Fruit fly (Drosophila melanogaster) whole organism, embryonic: Measurements from ENCODE around the gene dyw.

ENCODE experiments used
- ATbp ChIP-seq: fragments of 200-800 bp; sonication (Bioruptor generic); optimal IDR thresholded peaks from 2 replicates; lab custom pipeline; 2017; ENCODE audit warnings: missing biosample characterization, mild to moderate bottlenecking, missing genetic modification characterization, missing genetic modification reagents
- Asciz ChIP-seq: fragments of 200-800 bp; sonication (Bioruptor generic); optimal IDR thresholded peaks from 2 replicates; lab custom pipeline; 2017; ENCODE audit warnings: missing biosample characterization, mild to moderate bottlenecking, missing genetic modification characterization, missing genetic modification reagents
- Blimp-1 ChIP-seq: fragments of 200-800 bp; sonication (Bioruptor generic); optimal IDR thresholded peaks from 3 replicates; lab custom pipeline; 2018; ENCODE audit warnings: missing biosample characterization, missing genetic modification characterization, mild to moderate bottlenecking, moderate library complexity, missing genetic modification reagents
- CG12071 ChIP-seq: fragments of 200-800 bp; sonication (Bioruptor generic); optimal IDR thresholded peaks from 3 replicates; lab custom pipeline; 2018; ENCODE audit warnings: missing biosample characterization, mild to moderate bottlenecking, missing genetic modification characterization
- CG13894 ChIP-seq: fragments of 200-800 bp; sonication (Bioruptor generic); optimal IDR thresholded peaks from 3 replicates; lab custom pipeline; 2018; ENCODE audit warnings: missing biosample characterization, mild to moderate bottlenecking, missing genetic modification characterization, moderate library complexity
- CG15514 ChIP-seq: fragments of 200-800 bp; sonication (Bioruptor generic); optimal IDR thresholded peaks from 3 replicates; lab custom pipeline; 2017; ENCODE audit warnings: missing biosample characterization, missing genetic modification characterization, mild to moderate bottlenecking, moderate library complexity, missing genetic modification reagents
- CG16813 ChIP-seq: fragments of 200-800 bp; sonication (Bioruptor generic); IDR thresholded peaks from 3 replicates; pipeline ENCODE4 v1.3.6; 2022; ENCODE audit warnings: missing biosample characterization, missing genetic modification characterization; ENCODE audit not compliant: partially characterized antibody
- CG17361 ChIP-seq: fragments of 200-800 bp; sonication (Bioruptor generic); IDR thresholded peaks from 3 replicates; pipeline ENCODE4 v1.3.6; 2022; ENCODE audit warnings: missing biosample characterization, missing genetic modification characterization
- CG17568 ChIP-seq: fragments of 200-800 bp; sonication (Bioruptor generic); optimal IDR thresholded peaks from 2 replicates; lab custom pipeline; 2018; ENCODE audit warnings: missing biosample characterization, mild to moderate bottlenecking, missing genetic modification characterization, moderate library complexity
- CG17612 ChIP-seq: fragments of 200-800 bp; sonication (Bioruptor generic); IDR thresholded peaks from 2 replicates; pipeline ENCODE4 v1.3.6; 2022; ENCODE audit warnings: missing biosample characterization, missing genetic modification characterization
- CG18599 ChIP-seq: fragments of 200-800 bp; sonication (Bioruptor generic); optimal IDR thresholded peaks from 3 replicates; lab custom pipeline; 2017; ENCODE audit warnings: missing biosample characterization, missing genetic modification characterization, mild to moderate bottlenecking, moderate library complexity, missing genetic modification reagents
- CG4328 ChIP-seq: fragments of 200-800 bp; sonication (Bioruptor generic); optimal IDR thresholded peaks from 3 replicates; lab custom pipeline; 2017; ENCODE audit warnings: missing biosample characterization, missing genetic modification reagents, missing genetic modification characterization
- CG4360 ChIP-seq: fragments of 200-800 bp; sonication (Bioruptor generic); IDR thresholded peaks from 2 replicates; pipeline ENCODE4 v1.3.6; 2022; ENCODE audit warnings: missing biosample characterization, missing genetic modification characterization
- CG43689 ChIP-seq: fragments of 200-800 bp; sonication (Bioruptor generic); IDR thresholded peaks from 2 replicates; pipeline ENCODE4 v1.3.6; 2022; ENCODE audit warnings: missing biosample characterization, missing genetic modification characterization
- CG7786 ChIP-seq: fragments of 200-800 bp; sonication (Bioruptor generic); optimal IDR thresholded peaks from 2 replicates; lab custom pipeline; 2016; ENCODE audit warnings: missing biosample characterization, missing genetic modification characterization
- CG8281 ChIP-seq: fragments of 200-800 bp; sonication (Bioruptor generic); optimal IDR thresholded peaks from 2 replicates; lab custom pipeline; 2018; ENCODE audit warnings: missing biosample characterization, mild to moderate bottlenecking, missing genetic modification characterization, moderate library complexity
- CTCF ChIP-seq: fragments of 200-800 bp; sonication (Bioruptor generic); optimal IDR thresholded peaks from 2 replicates; lab custom pipeline; 2017; ENCODE audit warnings: missing biosample characterization, mild to moderate bottlenecking, missing genetic modification characterization, moderate library complexity
- E2f2 ChIP-seq: fragments of 200-800 bp; sonication (Bioruptor generic); IDR thresholded peaks from 2 replicates; pipeline ENCODE4 v1.3.6; 2022; ENCODE audit warnings: missing biosample characterization, missing genetic modification characterization
- Elba2 ChIP-seq: fragments of 200-800 bp; sonication (Bioruptor generic); optimal IDR thresholded peaks from 3 replicates; lab custom pipeline; 2016; ENCODE audit warnings: missing biosample characterization, missing genetic modification characterization
- Ets65A ChIP-seq: fragments of 200-800 bp; sonication (Bioruptor generic); peaks from one replicate; lab custom pipeline; 2016; ENCODE audit warnings: missing biosample characterization, missing genetic modification characterization
- GATAe ChIP-seq: fragments of 200-800 bp; sonication (Bioruptor generic); conservative IDR thresholded peaks from 2 replicates; pipeline ENCODE4 v1.3.6; 2022; ENCODE audit warnings: missing biosample characterization, missing genetic modification characterization
- Hey ChIP-seq: fragments of 200-800 bp; sonication (Bioruptor generic); optimal IDR thresholded peaks from 3 replicates; lab custom pipeline; 2018; ENCODE audit warnings: missing biosample characterization, mild to moderate bottlenecking, missing genetic modification characterization
- Sry-β ChIP-seq: fragments of 200-800 bp; sonication (Bioruptor generic); optimal IDR thresholded peaks from 2 replicates; lab custom pipeline; 2018; ENCODE audit warnings: missing biosample characterization, mild to moderate bottlenecking, missing genetic modification characterization, moderate library complexity
- Xrp1 ChIP-seq: fragments of 200-800 bp; sonication (Bioruptor generic); IDR thresholded peaks from 2 replicates; pipeline ENCODE4 v1.3.6; 2022; ENCODE audit warnings: missing biosample characterization, missing genetic modification characterization
- ac ChIP-seq: fragments of 200-800 bp; sonication (Bioruptor generic); optimal IDR thresholded peaks from 3 replicates; lab custom pipeline; 2017; ENCODE audit warnings: missing biosample characterization, mild to moderate bottlenecking, missing genetic modification characterization
- chinmo ChIP-seq: fragments of 200-800 bp; sonication (Bioruptor generic); IDR thresholded peaks from 4 replicates; pipeline ENCODE4 v1.3.6; 2022; ENCODE audit warnings: missing biosample characterization, missing genetic modification characterization; ENCODE audit not compliant: partially characterized antibody
- chn ChIP-seq: fragments of 200-800 bp; sonication (Bioruptor generic); optimal IDR thresholded peaks from 2 replicates; lab custom pipeline; 2016; ENCODE audit warnings: missing biosample characterization, missing genetic modification characterization
- dmrt99B ChIP-seq: fragments of 200-800 bp; sonication (Bioruptor generic); optimal IDR thresholded peaks from 2 replicates; lab custom pipeline; 2018; ENCODE audit warnings: missing biosample characterization, mild to moderate bottlenecking, missing genetic modification characterization, moderate library complexity
- en ChIP-seq: fragments of 200-800 bp; sonication (Bioruptor generic); optimal IDR thresholded peaks from 2 replicates; lab custom pipeline; 2016; ENCODE audit warnings: missing biosample characterization, missing genetic modification characterization
- exex ChIP-seq: fragments of 200-800 bp; sonication (Bioruptor generic); optimal IDR thresholded peaks from 4 replicates; lab custom pipeline; 2018; ENCODE audit warnings: missing biosample characterization, mild to moderate bottlenecking, missing genetic modification characterization, moderate library complexity
- fd102C ChIP-seq: fragments of 200-800 bp; sonication (Bioruptor generic); optimal IDR thresholded peaks from 2 replicates; lab custom pipeline; 2018; ENCODE audit warnings: missing biosample characterization, mild to moderate bottlenecking, missing genetic modification characterization, moderate library complexity
- gem ChIP-seq: fragments of 200-800 bp; sonication (Bioruptor generic); optimal IDR thresholded peaks from 2 replicates; lab custom pipeline; 2019; ENCODE audit warnings: missing biosample characterization, mild to moderate bottlenecking, missing genetic modification characterization, moderate library complexity
- grn ChIP-seq: fragments of 200-800 bp; sonication (Bioruptor generic); optimal IDR thresholded peaks from 3 replicates; lab custom pipeline; 2017; ENCODE audit warnings: missing biosample characterization, missing genetic modification characterization
- lab ChIP-seq: fragments of 200-800 bp; sonication (Bioruptor generic); optimal IDR thresholded peaks from 3 replicates; lab custom pipeline; 2017; ENCODE audit warnings: missing biosample characterization, missing genetic modification characterization, mild to moderate bottlenecking, moderate library complexity, missing genetic modification reagents
- lilli ChIP-seq: fragments of 200-800 bp; sonication (Bioruptor generic); optimal IDR thresholded peaks from 3 replicates; lab custom pipeline; 2016; ENCODE audit warnings: missing biosample characterization, missing genetic modification characterization
- org-1 ChIP-seq: fragments of 200-800 bp; sonication (Bioruptor generic); optimal IDR thresholded peaks from 2 replicates; lab custom pipeline; 2017; ENCODE audit warnings: missing biosample characterization, missing genetic modification characterization
- pan ChIP-seq, 4 experiments: fragments of >200 bp in 3 of 4; fragments of 200-800 bp in 1 of 4; sonication (Bioruptor generic) in 1 of 4; optimal IDR thresholded peaks in 3 of 4; IDR thresholded peaks in 1 of 4; 2 replicates each; pipeline versions ENCODE4 v1.3.6 to Lab custom; 2017 to 2022; ENCODE audit warnings: missing biosample characterization in 2 of 4, missing genetic modification characterization in 2 of 4, mixed read lengths in 1 of 4
- pfk ChIP-seq: fragments of 200-800 bp; sonication (Bioruptor generic); optimal IDR thresholded peaks from 2 replicates; lab custom pipeline; 2018; ENCODE audit warnings: missing biosample characterization, mild to moderate bottlenecking, missing genetic modification characterization, moderate library complexity
- ranshi ChIP-seq: fragments of 200-800 bp; sonication (Bioruptor generic); IDR thresholded peaks from 2 replicates; pipeline ENCODE4 v1.3.6; 2022; ENCODE audit warnings: missing biosample characterization, missing genetic modification characterization
- run ChIP-seq: fragments of 200-800 bp; sonication (Bioruptor generic); optimal IDR thresholded peaks from 3 replicates; lab custom pipeline; 2018; ENCODE audit warnings: missing biosample characterization, mild to moderate bottlenecking, missing genetic modification characterization
- scrt ChIP-seq: fragments of 200-800 bp; sonication (Bioruptor generic); optimal IDR thresholded peaks from 2 replicates; lab custom pipeline; 2018; ENCODE audit warnings: missing biosample characterization, mild to moderate bottlenecking, missing genetic modification characterization, moderate library complexity
- sd ChIP-seq: fragments of 200-800 bp; sonication (Bioruptor generic); optimal IDR thresholded peaks from 3 replicates; lab custom pipeline; 2018; ENCODE audit warnings: missing biosample characterization, mild to moderate bottlenecking, missing genetic modification characterization, moderate library complexity
- seq ChIP-seq: fragments of 200-800 bp; sonication (Bioruptor generic); IDR thresholded peaks from 2 replicates; pipeline ENCODE4 v1.3.6; 2022; ENCODE audit warnings: missing biosample characterization, missing genetic modification characterization
- tx ChIP-seq: fragments of 200-800 bp; sonication (Bioruptor generic); optimal IDR thresholded peaks from 2 replicates; lab custom pipeline; 2016; ENCODE audit warnings: missing biosample characterization, missing genetic modification characterization
- wek ChIP-seq: fragments of 200-800 bp; sonication (Bioruptor generic); optimal IDR thresholded peaks from 3 replicates; lab custom pipeline; 2018; ENCODE audit warnings: missing biosample characterization, mild to moderate bottlenecking, missing genetic modification characterization, moderate library complexity
- wor ChIP-seq: fragments of 200-800 bp; sonication (Bioruptor generic); IDR thresholded peaks from 2 replicates; pipeline ENCODE4 v1.3.6; 2022; ENCODE audit warnings: missing biosample characterization, missing genetic modification characterization
- zf30C ChIP-seq: fragments of 200-800 bp; sonication (Bioruptor generic); optimal IDR thresholded peaks from 3 replicates; lab custom pipeline; 2018; ENCODE audit warnings: missing biosample characterization, mild to moderate bottlenecking, missing genetic modification characterization

dyw gene

dm6 chrX:2655998-2656397 is 37.7 kb downstream of the dyw start:
- TF ChIP-seq Sry-β (GFP tag; lab: Kevin White, UChicago): no peak
- no peak for TF ChIP-seq ranshi (GFP tag; lab: Robert Waterston, UW)
- TF ChIP-seq pan (optimal IDR thresholded peaks at IDR 0.05; lab: Kevin White, UChicago): no peak
- TF ChIP-seq pan (GFP tag; optimal IDR thresholded peaks at IDR 0.05 in 1 of 2, IDR thresholded peaks at IDR 0.05 in 1 of 2): no peak
- TF ChIP-seq CG17612: no peak
- no peak for TF ChIP-seq Elba2 (GFP tag; lab: Kevin White, UChicago)
- no peak for TF ChIP-seq fd102C
- TF ChIP-seq CG4360 (GFP tag; lab: Robert Waterston, UW): peak; percentile 65
- TF ChIP-seq CG4328 (GFP tag; lab: Kevin White, UChicago): no peak
- TF ChIP-seq ac (GFP tag; lab: Kevin White, UChicago): no peak
- TF ChIP-seq Blimp-1 (GFP tag; lab: Kevin White, UChicago): peak; percentile 83
- TF ChIP-seq CG8281 (tag; lab: Kevin White, UChicago): no peak
- no peak for TF ChIP-seq Xrp1 (GFP tag; lab: Robert Waterston, UW)
- no peak for TF ChIP-seq CG17361 (GFP tag; lab: Robert Waterston, UW)
- TF ChIP-seq zf30C (GFP tag; lab: Kevin White, UChicago): no peak
- TF ChIP-seq CG13894 (tag; lab: Kevin White, UChicago): no peak
- TF ChIP-seq CG16813 (GFP tag; lab: Robert Waterston, UW): no peak
- peak; percentile 47 for TF ChIP-seq Ets65A (GFP tag; lab: Kevin White, UChicago)
- peak; percentile 12 for TF ChIP-seq scrt
- no peak for TF ChIP-seq GATAe
- peak; percentile 88 for TF ChIP-seq CTCF
- TF ChIP-seq pfk (GFP tag; lab: Kevin White, UChicago): peak; percentile 78

dm6 chrX:2655479-2655878 is 38.2 kb downstream of the dyw start:
- TF ChIP-seq grn: peak; percentile 69
- peak; percentile 33 for TF ChIP-seq exex (tag; lab: Kevin White, UChicago)
- TF ChIP-seq lab (GFP tag; lab: Kevin White, UChicago): peak; percentile 35
- no peak for TF ChIP-seq E2f2
- peak; percentile 31 for TF ChIP-seq gem (tag; lab: Kevin White, UChicago)
- no peak for TF ChIP-seq org-1 (GFP tag; lab: Kevin White, UChicago)
- no peak for TF ChIP-seq CG43689 (GFP tag; lab: Robert Waterston, UW)

dm6 chrX:2653533-2654296 is 40.0 kb downstream of the dyw start:
- TF ChIP-seq chn (GFP tag; lab: Kevin White, UChicago) (no peak), seq (GFP tag; lab: Robert Waterston, UW) (no peak), wor (GFP tag; lab: Robert Waterston, UW) (no peak), chinmo (GFP tag; lab: Robert Waterston, UW) (0 out of 4 replicates have a peak, but pooled peaks have one; percentile 30), CG7786 (GFP tag; lab: Kevin White, UChicago) (no peak), sd (tag; lab: Kevin White, UChicago) (peak; percentile 32), CG17568 (peak; percentile 44), CG17361 (GFP tag; lab: Robert Waterston, UW) (no peak), Asciz (GFP tag; lab: Kevin White, UChicago) (peak; percentile 59), en (GFP tag; lab: Kevin White, UChicago) (no peak), lilli (GFP tag; lab: Kevin White, UChicago) (no peak), wek (GFP tag; lab: Kevin White, UChicago) (peak; percentile 26), CG18599 (GFP tag; lab: Kevin White, UChicago) (no peak), dmrt99B (tag; lab: Kevin White, UChicago) (peak; percentile 5), tx (GFP tag; lab: Kevin White, UChicago) (no peak), CG15514 (GFP tag; lab: Kevin White, UChicago) (peak; percentile 0), ATbp (GFP tag; lab: Kevin White, UChicago) (peak; percentile 72), run (tag; lab: Kevin White, UChicago) (peak; percentile 15), Hey (tag; lab: Kevin White, UChicago) (peak; percentile 58), CG12071 (GFP tag; lab: Kevin White, UChicago) (peak; percentile 38)
